Worm (Caenorhabditis elegans) whole organism, L4 larva: ENCODE measurements around the gene T06E4.7.

ENCODE experiments used
- D1046.2 ChIP-seq: fragments of 200-800 bp; sonication (Bioruptor generic); IDR thresholded peaks from 2 replicates; pipeline ENCODE4 v1.3.6; 2022; ENCODE audit warnings: missing genetic modification characterization, missing compliant biosample characterization
- F37D6.2 ChIP-seq: sonication (generic microtip); optimal IDR thresholded peaks from 2 replicates; lab custom pipeline; 2016; ENCODE audit warnings: mild to moderate bottlenecking, missing genetic modification characterization, missing compliant biosample characterization
- R02D3.7 ChIP-seq: fragments of 150-350 bp; sonication (generic microtip); optimal IDR thresholded peaks from 3 replicates; lab custom pipeline; 2014; ENCODE audit warnings: missing biosample characterization, missing genetic modification characterization
- Y5F2A.4 ChIP-seq: fragments of 200-800 bp; sonication (Bioruptor generic); optimal IDR thresholded peaks from 2 replicates; lab custom pipeline; 2018; ENCODE audit warnings: mild to moderate bottlenecking, missing genetic modification characterization, missing compliant biosample characterization
- aly-2 ChIP-seq: sonication (generic microtip); optimal IDR thresholded peaks from 2 replicates; lab custom pipeline; 2018; ENCODE audit warnings: missing biosample characterization, missing genetic modification characterization
- ama-1 ChIP-seq: fragments of 150-350 bp; optimal IDR thresholded peaks from 2 replicates; lab custom pipeline; 2014; ENCODE audit warnings: inconsistent platforms, mixed read lengths
- attf-4 ChIP-seq: sonication (generic microtip); optimal IDR thresholded peaks from 3 replicates; lab custom pipeline; 2017; ENCODE audit warnings: missing biosample characterization, missing genetic modification characterization
- ceh-20 ChIP-seq: fragments of 200-800 bp; sonication (Bioruptor generic); IDR thresholded peaks from 2 replicates; pipeline ENCODE4 v1.3.6; 2022; ENCODE audit warnings: missing genetic modification reagents, missing genetic modification characterization, missing compliant biosample characterization
- cey-2 ChIP-seq: sonication (generic microtip); optimal IDR thresholded peaks from 3 replicates; lab custom pipeline; 2017; ENCODE audit warnings: missing genetic modification characterization, mild to moderate bottlenecking, missing compliant biosample characterization, antibody characterized with exemption, borderline replicate concordance; ENCODE audit not compliant: insufficient read depth
- ctbp-1 ChIP-seq: fragments of 200-800 bp; sonication (Bioruptor generic); IDR thresholded peaks from 2 replicates; pipeline ENCODE4 v1.3.6; 2022; ENCODE audit warnings: missing genetic modification reagents, missing genetic modification characterization, missing compliant biosample characterization
- daf-8 ChIP-seq: fragments of 200-800 bp; sonication (Bioruptor generic); IDR thresholded peaks from 2 replicates; pipeline ENCODE4 v1.3.6; 2022; ENCODE audit warnings: missing genetic modification characterization, missing compliant biosample characterization
- dpl-1 ChIP-seq: fragments of 150-350 bp; optimal IDR thresholded peaks from 2 replicates; lab custom pipeline; 2014; ENCODE audit warnings: missing biosample characterization, missing genetic modification reagents, missing genetic modification characterization
- dve-1 ChIP-seq: sonication (generic microtip); optimal IDR thresholded peaks from 2 replicates; lab custom pipeline; 2017; ENCODE audit warnings: antibody characterized with exemption, mild to moderate bottlenecking, missing genetic modification characterization, missing compliant biosample characterization; ENCODE audit not compliant: insufficient read depth
- egl-43 ChIP-seq: fragments of 200-800 bp; sonication (Bioruptor generic); IDR thresholded peaks from 2 replicates; pipeline ENCODE4 v1.3.6; 2022; ENCODE audit warnings: missing genetic modification reagents, missing genetic modification characterization, missing compliant biosample characterization
- hif-1 ChIP-seq, 2 experiments: sonication (generic microtip); optimal IDR thresholded peaks; 2 replicates each; lab custom pipeline; 2016 to 2017; ENCODE audit warnings: missing compliant biosample characterization in 2 of 2, missing genetic modification characterization in 2 of 2, missing genetic modification reagents in 2 of 2, missing genotype in 2 of 2, mild to moderate bottlenecking in 1 of 2
- lin-1 ChIP-seq: fragments of 200-800 bp; sonication (Bioruptor generic); IDR thresholded peaks from 2 replicates; pipeline ENCODE4 v1.3.6; 2022; ENCODE audit warnings: missing genetic modification reagents, missing genetic modification characterization, missing compliant biosample characterization
- lin-13 ChIP-seq: fragments of 150-350 bp; optimal IDR thresholded peaks from 2 replicates; lab custom pipeline; 2014; ENCODE audit warnings: missing biosample characterization, missing genetic modification reagents, missing genetic modification characterization
- lin-15B ChIP-seq: fragments of 150-350 bp; sonication (generic microtip); optimal IDR thresholded peaks from 3 replicates; lab custom pipeline; 2014; ENCODE audit warnings: missing biosample characterization, missing genetic modification characterization
- lin-29 ChIP-seq: fragments of 200-800 bp; sonication (Bioruptor generic); IDR thresholded peaks from 2 replicates; pipeline ENCODE4 v1.3.6; 2022; ENCODE audit warnings: missing genetic modification reagents, missing genetic modification characterization, missing compliant biosample characterization
- lsy-2 ChIP-seq, 2 experiments: fragments of 150-350 bp in 1 of 2; sonication (generic microtip) in 1 of 2; optimal IDR thresholded peaks; 2 replicates each; lab custom pipeline; 2014 to 2017; ENCODE audit warnings: missing biosample characterization in 2 of 2, missing genetic modification characterization in 2 of 2
- madf-5 ChIP-seq, 2 experiments: fragments of 200-800 bp; sonication (Bioruptor generic); IDR thresholded peaks; 2 replicates each; pipeline ENCODE4 v1.3.6; 2022; ENCODE audit warnings: missing compliant biosample characterization in 2 of 2, missing genetic modification characterization in 2 of 2
- mxl-3 ChIP-seq: fragments of 200-800 bp; sonication (Bioruptor generic); optimal IDR thresholded peaks from 2 replicates; lab custom pipeline; 2018; ENCODE audit warnings: mild to moderate bottlenecking, missing genetic modification characterization, missing compliant biosample characterization
- nhr-48 ChIP-seq: sonication (generic microtip); optimal IDR thresholded peaks from 2 replicates; lab custom pipeline; 2016; ENCODE audit warnings: mild to moderate bottlenecking, missing genetic modification characterization, missing compliant biosample characterization
- php-3 ChIP-seq: fragments of 200-800 bp; sonication (Bioruptor generic); IDR thresholded peaks from 2 replicates; pipeline ENCODE4 v1.3.6; 2022; ENCODE audit warnings: missing genetic modification reagents, missing genetic modification characterization, missing compliant biosample characterization
- rbr-2 ChIP-seq: sonication (generic microtip); optimal IDR thresholded peaks from 2 replicates; lab custom pipeline; 2016; ENCODE audit warnings: missing genotype, missing genetic modification characterization, missing compliant biosample characterization
- saeg-2 ChIP-seq: fragments of 200-800 bp; sonication (Bioruptor generic); IDR thresholded peaks from 2 replicates; pipeline ENCODE4 v1.3.6; 2022; ENCODE audit warnings: missing genetic modification reagents, missing genetic modification characterization, missing compliant biosample characterization
- sdz-12 ChIP-seq: fragments of 200-800 bp; sonication (Bioruptor generic); optimal IDR thresholded peaks from 2 replicates; lab custom pipeline; 2018; ENCODE audit warnings: mild to moderate bottlenecking, missing genetic modification characterization, missing compliant biosample characterization
- set-16 ChIP-seq: fragments of 200-800 bp; sonication (Bioruptor generic); IDR thresholded peaks from 2 replicates; pipeline ENCODE4 v1.3.6; 2022; ENCODE audit warnings: missing genetic modification reagents, missing genetic modification characterization, missing compliant biosample characterization
- skn-1 ChIP-seq: fragments of 150-350 bp; optimal IDR thresholded peaks from 2 replicates; lab custom pipeline; 2014; ENCODE audit warnings: missing biosample characterization, missing genetic modification characterization
- unc-130 ChIP-seq: sonication (generic microtip); optimal IDR thresholded peaks from 2 replicates; lab custom pipeline; 2016; ENCODE audit warnings: missing genetic modification reagents, missing genetic modification characterization, missing compliant biosample characterization
- unc-62 ChIP-seq, 3 experiments: fragments of 150-350 bp in 1 of 3; sonication (generic microtip); optimal IDR thresholded peaks in 2 of 3; peaks in 1 of 3; 1 replicate in 1 of 3; 2 replicates in 2 of 3; lab custom pipeline; 2014 to 2017; ENCODE audit warnings: missing biosample characterization in 3 of 3, missing genetic modification characterization in 3 of 3, missing genetic modification reagents in 3 of 3, missing genotype in 1 of 3
- zfp-2 ChIP-seq: sonication (generic microtip); optimal IDR thresholded peaks from 2 replicates; lab custom pipeline; 2016; ENCODE audit warnings: mild to moderate bottlenecking, missing genetic modification characterization, missing compliant biosample characterization

T06E4.7 gene

DNA sequence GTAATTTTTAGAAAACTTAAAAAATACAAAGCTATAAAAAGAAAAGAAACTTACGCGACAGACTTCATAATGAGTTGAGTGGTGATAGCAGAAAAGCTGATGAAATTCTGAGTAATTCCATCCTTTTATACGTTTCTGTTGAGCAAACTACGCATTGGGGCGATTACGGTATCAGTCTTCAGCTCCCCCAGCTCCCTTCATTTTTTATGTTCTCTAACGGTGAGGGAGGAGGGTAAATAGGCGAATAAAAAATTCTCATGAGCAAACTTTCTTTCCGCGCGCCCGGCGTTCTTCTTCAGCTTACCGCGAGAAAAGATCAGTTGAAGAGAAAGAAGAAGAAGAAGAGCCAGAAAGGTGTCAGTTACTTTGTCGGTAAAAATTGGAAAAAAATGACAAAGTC, 7.3 kb upstream of the T06E4.7 start, which contains the start of gene idpc-7:
Gene idpc-7, minus strand, starts transcription at position 101 of the 400 bp plus-strand sequence.
- TF ChIP-seq ctbp-1, result no peak
- TF ChIP-seq dpl-1 (GFP tag; lab: Kevin White, UChicago), result no peak
- no peak for TF ChIP-seq cey-2 (tag; lab: Kevin White, UChicago)
- no peak for TF ChIP-seq lin-1 (GFP tag; lab: Robert Waterston, UW)
- TF ChIP-seq daf-8 (GFP tag; lab: Robert Waterston, UW), result no peak
- TF ChIP-seq unc-130 (GFP tag; lab: Kevin White, UChicago), result no peak
- TF ChIP-seq ceh-20 (GFP tag; lab: Robert Waterston, UW), result no peak
- TF ChIP-seq R02D3.7, result no peak
- no peak for TF ChIP-seq skn-1 (tag; lab: Kevin White, UChicago)
- no peak for TF ChIP-seq zfp-2 (tag; lab: Kevin White, UChicago)
- no peak for TF ChIP-seq rbr-2 (tag; lab: Kevin White, UChicago)
- TF ChIP-seq D1046.2, result no peak
- TF ChIP-seq hif-1 (tag; optimal IDR thresholded peaks at IDR 0.05; lab: Kevin White, UChicago), result no peak

DNA sequence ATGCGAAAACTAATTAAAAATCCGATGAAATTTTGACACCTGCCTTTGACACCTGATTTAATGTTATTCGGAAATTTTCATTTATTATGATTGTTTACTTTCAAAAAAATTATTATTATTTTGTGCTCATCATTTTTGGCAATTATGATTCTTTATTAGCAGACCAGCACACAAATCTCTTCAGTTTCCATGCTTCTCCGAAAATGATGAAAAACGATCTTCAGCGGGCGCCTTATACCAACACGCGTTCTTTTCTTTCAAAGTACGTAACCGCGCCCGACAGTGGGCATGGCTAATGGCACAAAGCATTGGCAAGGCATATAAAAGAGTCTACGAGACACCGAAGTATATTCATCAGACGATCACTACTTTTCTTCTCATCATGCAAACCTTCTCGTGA, 6.3 kb upstream of the T06E4.7 start, which contains the start of gene idpc-6:
Gene idpc-6, plus strand, starts transcription at position 301 of the 400 bp plus-strand sequence.
- no peak for TF ChIP-seq lin-1 (GFP tag; lab: Robert Waterston, UW)
- TF ChIP-seq mxl-3 (GFP tag; lab: Kevin White, UChicago), result no peak
- TF ChIP-seq dve-1 (tag; lab: Kevin White, UChicago), result no peak
- no peak for TF ChIP-seq F37D6.2
- no peak for TF ChIP-seq Y5F2A.4 (GFP tag; lab: Kevin White, UChicago)
- TF ChIP-seq madf-5 (GFP tag; IDR thresholded peaks at IDR 0.05; lab: Robert Waterston, UW), result no peak
- TF ChIP-seq lin-13, result no peak
- TF ChIP-seq attf-4, result no peak
- TF ChIP-seq ama-1 (lab: Kevin White, UChicago), result no peak
- no peak for TF ChIP-seq lin-29 (GFP tag; lab: Robert Waterston, UW)

DNA sequence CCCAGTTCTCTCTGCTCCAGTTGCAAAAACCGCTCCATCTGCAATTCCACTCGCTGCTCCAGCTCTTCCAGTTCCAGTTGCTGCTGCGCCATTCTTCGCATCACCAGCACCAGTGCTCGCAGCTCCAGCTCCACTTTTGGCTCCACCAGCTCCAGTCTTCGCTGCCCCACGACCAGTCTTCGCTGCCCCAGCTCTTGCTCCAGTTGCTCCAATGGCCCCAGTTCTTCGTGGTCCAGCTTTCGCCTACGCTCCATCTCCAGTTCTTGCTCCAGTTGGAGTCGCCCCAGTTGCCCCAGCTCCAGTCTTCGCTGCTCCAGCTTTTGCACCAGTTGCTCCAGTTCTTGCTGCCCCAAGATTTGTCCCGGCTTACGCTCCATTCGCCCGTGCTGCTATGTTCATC, 5.8 kb upstream of the T06E4.7 start:
- TF ChIP-seq lin-13, result no peak
- TF ChIP-seq saeg-2 (GFP tag; lab: Robert Waterston, UW), result 0 out of 2 replicates have a peak, but pooled peaks have one; percentile 39
- peak; percentile 52; the same call in 1 of the 2 replicates for TF ChIP-seq egl-43
- peak; percentile 95 for TF ChIP-seq set-16 (GFP tag; lab: Robert Waterston, UW)
- TF ChIP-seq php-3 (GFP tag; lab: Robert Waterston, UW), result 0 out of 2 replicates have a peak, but pooled peaks have one; percentile 19
- 0 out of 4 replicates have a peak, but pooled peaks of 1 of the 2 experiments have one; percentile 32 for TF ChIP-seq madf-5 (GFP tag; IDR thresholded peaks at IDR 0.05; lab: Robert Waterston, UW)
- no peak for TF ChIP-seq aly-2 (tag; lab: Kevin White, UChicago)

DNA sequence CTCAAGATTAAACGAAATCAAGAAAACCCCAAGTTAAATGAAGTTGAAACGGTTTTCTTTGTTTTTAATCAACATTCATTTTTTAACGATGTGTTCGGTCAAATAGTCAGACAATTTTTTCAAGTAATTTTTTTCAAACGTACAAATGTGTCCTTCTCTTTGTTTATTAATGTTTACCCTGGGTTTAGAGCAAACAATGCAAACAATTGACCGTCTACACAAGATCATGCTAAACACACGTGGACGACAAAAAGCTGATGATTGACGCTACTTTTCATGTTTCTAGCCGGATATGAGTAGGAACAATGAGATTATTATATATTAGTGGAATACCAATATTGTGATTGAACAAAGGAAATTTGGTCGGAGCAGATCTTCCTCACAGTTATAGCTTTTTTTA, 4.8 kb upstream of the T06E4.7 start:
- TF ChIP-seq unc-62 (GFP tag; optimal IDR thresholded peaks at IDR 0.05 in 1 of 2; lab: Kevin White, UChicago) (peak in 1 of 2 experiments; percentile 95), unc-62 (tag; optimal IDR thresholded peaks at IDR 0.05; lab: Kevin White, UChicago) (no peak), lsy-2 (tag; optimal IDR thresholded peaks at IDR 0.05; lab: Kevin White, UChicago) (no peak)

DNA sequence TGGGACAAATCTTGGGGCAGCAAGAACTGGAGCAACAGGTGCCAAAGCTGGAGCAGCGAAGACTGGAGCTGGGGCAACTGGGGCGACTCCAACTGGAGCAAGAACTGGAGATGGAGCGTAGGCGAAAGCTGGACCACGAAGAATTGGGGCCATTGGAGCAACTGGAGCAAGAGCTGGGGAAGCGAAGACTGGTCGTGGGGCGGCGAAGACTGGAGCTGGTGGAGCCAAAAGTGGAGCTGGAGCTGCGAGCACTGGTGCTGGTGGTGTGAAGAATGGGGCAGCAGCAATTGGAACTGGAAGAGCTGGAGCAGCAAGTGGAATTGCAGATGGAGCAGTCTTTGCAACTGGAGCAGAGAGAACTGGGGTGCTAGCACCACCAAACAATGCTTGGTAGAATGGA, 3.9 kb upstream of the T06E4.7 start:
- 0 out of 2 replicates have a peak, but pooled peaks have one; percentile 48 for TF ChIP-seq egl-43
- peak; percentile 92 for TF ChIP-seq set-16 (GFP tag; lab: Robert Waterston, UW)
- TF ChIP-seq, all 104 proteins: peak for 2; not testable (repeated sequence) for 102

DNA sequence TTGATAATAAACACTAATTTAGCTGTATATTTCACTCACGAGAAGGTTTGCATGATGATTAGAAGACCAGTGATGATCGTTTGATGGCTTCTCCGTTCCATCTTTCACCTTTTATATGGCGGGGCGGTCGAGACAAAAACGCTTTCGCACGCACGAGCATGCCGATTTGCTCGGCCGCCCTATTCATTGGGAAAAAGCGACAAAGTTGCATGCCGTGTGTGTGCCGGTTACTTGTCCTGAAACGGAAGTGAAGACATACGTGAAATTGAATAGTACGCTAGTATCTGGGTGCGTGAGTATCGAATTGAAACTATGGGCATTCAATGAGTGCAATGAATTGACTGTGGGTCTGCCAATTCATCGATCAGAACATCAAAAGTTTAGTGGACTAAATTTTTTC, 3.4 kb upstream of the T06E4.7 start, which contains the start of gene idpc-5:
Gene idpc-5, minus strand, starts transcription at position 101 of the 400 bp plus-strand sequence.
- TF ChIP-seq nhr-48, result no peak
- TF ChIP-seq sdz-12 (GFP tag; lab: Kevin White, UChicago), result no peak
- peak in 1 of 2 experiments; percentile 42 for TF ChIP-seq unc-62 (GFP tag; optimal IDR thresholded peaks at IDR 0.05 in 1 of 2; lab: Kevin White, UChicago)
- TF ChIP-seq unc-62 (tag; optimal IDR thresholded peaks at IDR 0.05; lab: Kevin White, UChicago), result no peak
- no peak for TF ChIP-seq lin-15B (tag; lab: Kevin White, UChicago)
